Worm (Caenorhabditis elegans) whole organism, L4/young adult: ENCODE measurements around the gene lurp-4.
"Not testable (repeated sequence)": the region's sequence is repeated elsewhere in the genome, so short reads cannot be mapped to it uniquely, and the experiment has no call there.

Source experiments
- W03F9.2 ChIP-seq: fragments of 150-350 bp; optimal IDR thresholded peaks from 2 replicates; lab custom pipeline; 2014; ENCODE audit warnings: missing biosample characterization, missing genetic modification characterization
- dao-5 ChIP-seq: sonication (generic microtip); optimal IDR thresholded peaks from 2 replicates; lab custom pipeline; 2016; ENCODE audit warnings: missing genotype, missing genetic modification characterization, moderate library complexity, missing compliant biosample characterization
- him-1 ChIP-seq: sonication (generic microtip); optimal IDR thresholded peaks from 2 replicates; lab custom pipeline; 2016; ENCODE audit warnings: missing genotype, missing genetic modification reagents, missing genetic modification characterization, missing compliant biosample characterization

lurp-4 gene

DNA sequence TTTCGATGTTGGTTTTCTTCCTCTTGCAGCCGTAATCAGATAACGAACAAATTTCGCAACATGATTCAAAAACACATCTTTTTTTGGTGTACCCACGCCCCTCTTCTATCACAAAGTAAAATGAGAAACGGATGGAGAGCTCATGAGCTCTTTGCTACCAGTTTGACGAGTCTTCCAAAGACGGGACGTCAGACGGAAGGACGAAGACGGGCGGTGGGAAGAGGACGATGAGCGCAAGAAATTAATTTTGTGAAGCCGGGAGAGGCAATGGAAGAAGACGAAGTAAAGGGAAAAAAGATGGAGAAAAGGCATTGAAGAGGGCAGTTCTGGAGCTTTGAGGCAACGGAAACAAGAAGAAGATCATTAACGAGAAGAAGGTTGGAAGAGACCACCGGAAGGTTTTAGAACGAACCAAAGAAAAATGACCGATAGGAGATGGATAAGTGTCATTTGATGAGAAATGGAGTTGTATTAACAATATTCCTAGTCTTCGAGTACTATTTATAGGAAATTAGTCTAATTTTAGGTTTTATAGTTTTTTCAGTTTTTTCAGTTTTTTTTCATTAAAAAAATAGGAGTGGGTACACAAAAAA is 19.2 kb downstream of the lurp-4 start:
- TF ChIP-seq dao-5 (tag; lab: Kevin White, UChicago) (no peak), him-1 (no peak), W03F9.2 (tag; lab: Kevin White, UChicago) (no peak)

DNA sequence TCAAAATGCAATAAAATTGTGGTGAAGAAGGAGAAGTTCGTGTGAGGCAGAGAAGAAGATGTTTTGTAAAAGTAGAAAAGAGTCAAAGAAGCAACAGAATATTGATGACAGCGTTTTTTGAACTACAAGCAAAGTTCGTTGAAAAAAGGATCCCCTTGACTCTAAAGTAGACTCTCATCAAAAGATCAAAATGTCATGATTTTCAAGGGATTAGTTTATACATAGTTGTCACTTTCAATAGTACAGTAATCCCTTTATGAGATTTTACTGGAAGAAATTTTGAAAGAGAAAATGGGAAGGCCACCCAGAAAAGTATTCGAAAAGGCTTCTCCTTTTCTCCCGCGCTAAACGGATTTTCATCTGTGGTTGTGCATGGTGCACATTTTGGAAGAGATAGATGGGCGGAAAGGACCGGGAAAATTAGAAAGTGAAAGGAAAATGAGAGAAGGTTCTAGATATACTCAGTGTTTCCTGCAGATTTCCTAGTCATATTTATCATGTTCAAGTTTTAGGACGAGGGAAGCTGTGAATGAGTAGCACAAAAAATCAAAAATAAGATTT is 20.6 kb downstream of the lurp-4 start:
- no peak for TF ChIP-seq W03F9.2 (tag; lab: Kevin White, UChicago)
- TF ChIP-seq dao-5 (tag; lab: Kevin White, UChicago) = no peak
- TF ChIP-seq him-1 = no peak

DNA sequence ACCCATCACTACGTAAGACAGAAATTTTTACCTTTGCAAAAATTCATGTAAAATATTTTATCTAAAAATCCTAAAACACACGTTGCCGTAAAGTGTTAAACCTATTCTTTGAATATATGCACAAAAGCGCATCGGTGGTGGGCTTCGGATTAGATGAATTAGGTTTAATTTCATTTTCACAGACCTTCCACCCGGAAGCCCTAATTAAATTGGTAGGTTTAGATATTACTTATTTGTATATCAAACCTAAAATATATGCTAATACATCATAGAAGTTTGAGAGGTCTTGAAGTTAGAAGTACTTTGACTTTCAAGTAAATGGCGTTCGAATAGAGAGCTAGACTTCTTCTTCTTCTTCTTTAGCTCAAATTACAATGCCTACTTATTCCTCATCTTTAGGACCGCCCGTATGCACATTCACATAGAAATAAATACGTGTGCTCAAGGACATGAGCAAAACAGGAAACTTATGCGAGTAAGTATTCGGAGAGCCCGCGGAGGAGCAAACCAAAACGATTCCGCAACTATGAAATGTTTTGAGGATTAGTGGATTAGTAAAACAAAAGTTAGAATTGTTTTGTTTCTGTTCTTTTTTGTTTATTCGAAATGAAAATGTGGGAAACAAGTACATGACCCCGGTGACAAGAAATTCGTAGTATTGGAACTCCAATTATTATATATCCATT is 22.2 kb downstream of the lurp-4 start:
- TF ChIP-seq W03F9.2 (tag; lab: Kevin White, UChicago) (no peak), dao-5 (tag; lab: Kevin White, UChicago) (no peak), him-1 (no peak)

DNA sequence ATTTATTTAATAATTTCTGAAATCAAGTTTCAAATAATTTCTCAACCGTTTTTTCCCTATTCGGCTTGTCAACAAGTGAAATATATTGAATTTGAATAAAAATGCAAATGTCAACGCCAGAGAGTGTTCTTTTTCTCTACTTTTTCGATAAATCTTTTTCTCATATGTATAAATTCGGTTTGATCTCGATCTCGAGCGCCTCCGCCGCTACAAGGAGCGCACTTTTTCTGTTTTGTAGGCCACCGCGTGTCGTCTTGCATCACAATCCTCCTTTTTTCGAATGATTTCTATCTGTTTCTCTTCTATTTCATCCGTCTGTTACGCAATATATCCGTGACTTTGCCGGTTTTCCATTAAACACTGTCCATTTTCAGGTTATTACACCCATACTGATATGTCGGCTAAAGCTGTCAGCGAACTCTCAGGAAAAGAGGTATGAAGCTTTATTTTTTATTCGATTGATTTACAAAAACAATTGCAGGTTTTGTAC is 23.7 kb downstream of the lurp-4 start, which contains the start of gene acly-2:
Gene acly-2, plus strand, starts transcription at position 375 of the 490 bp plus-strand sequence.
- no peak for TF ChIP-seq him-1
- TF ChIP-seq W03F9.2 (tag; lab: Kevin White, UChicago) = no peak
- no peak for TF ChIP-seq dao-5 (tag; lab: Kevin White, UChicago)

DNA sequence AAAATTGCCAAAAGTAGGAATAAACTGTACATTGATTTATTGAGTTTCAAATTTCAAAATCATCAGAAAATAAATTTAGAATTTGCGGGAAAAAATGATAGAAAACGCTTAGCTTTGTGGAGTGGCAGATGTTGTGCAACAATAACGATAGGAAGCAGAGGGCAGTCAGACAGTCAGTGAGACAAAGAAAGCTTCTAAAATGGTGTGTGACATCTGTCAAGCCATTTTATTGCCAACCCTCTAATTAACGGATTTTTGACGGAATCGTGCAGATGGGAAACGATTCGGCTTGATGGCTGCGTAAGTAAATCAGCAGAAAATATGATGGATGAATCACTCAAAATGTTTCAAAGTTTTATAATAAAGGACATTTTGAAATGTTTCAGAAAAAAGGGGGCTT is 27.6 kb downstream of the lurp-4 start, which contains the start of gene max-1:
Gene max-1, minus strand, starts transcription at position 124 of the 400 bp plus-strand sequence.
- no peak for TF ChIP-seq W03F9.2 (tag; lab: Kevin White, UChicago)
- TF ChIP-seq him-1 = no peak
- no peak for TF ChIP-seq dao-5 (tag; lab: Kevin White, UChicago)

DNA sequence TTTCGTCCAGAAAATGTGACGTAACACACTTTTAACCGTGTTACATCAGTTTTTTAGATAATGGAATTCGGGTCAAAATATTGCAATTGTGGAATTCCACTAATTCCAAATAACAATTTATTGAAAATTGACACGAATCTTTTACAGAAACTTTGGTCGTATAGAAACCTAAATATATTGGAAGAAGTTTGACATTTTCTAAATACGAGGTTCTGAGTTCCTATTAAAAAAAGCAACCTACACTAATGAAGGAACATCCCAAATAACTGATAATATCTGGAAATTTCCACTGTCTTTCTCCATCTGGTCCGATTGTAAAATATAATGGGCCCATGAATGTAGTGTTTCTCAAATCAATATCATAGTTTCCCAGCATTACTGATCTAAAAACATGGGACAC is 28.8 kb downstream of the lurp-4 start:
- TF ChIP-seq dao-5 (tag; lab: Kevin White, UChicago) (no peak), W03F9.2 (tag; lab: Kevin White, UChicago) (no peak), him-1 (no peak)

DNA sequence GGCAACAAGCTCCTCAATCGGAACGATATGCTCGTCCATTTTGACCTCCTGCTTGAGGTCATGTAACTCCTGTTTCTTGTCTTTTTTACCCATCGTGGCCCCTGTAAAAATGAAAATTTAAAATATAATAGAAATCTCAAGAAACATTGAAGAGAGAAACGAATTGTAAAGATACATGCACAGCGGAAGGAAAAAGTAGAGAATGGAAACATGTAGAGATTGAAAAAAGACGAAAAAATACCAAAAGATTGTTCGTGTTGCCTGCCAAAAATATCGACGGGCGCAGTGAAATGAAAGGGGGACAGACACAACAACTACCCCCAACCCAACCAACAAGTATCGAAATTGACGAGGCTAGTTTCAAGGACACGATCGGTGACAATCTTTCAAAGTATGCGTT is 37.4 kb downstream of the lurp-4 start, which contains the start of gene eat-6:
Gene eat-6, minus strand, starts transcription at position 101 of the 400 bp plus-strand sequence.
- no peak for TF ChIP-seq dao-5 (tag; lab: Kevin White, UChicago)
- no peak for TF ChIP-seq W03F9.2 (tag; lab: Kevin White, UChicago)
- no peak for TF ChIP-seq him-1

DNA sequence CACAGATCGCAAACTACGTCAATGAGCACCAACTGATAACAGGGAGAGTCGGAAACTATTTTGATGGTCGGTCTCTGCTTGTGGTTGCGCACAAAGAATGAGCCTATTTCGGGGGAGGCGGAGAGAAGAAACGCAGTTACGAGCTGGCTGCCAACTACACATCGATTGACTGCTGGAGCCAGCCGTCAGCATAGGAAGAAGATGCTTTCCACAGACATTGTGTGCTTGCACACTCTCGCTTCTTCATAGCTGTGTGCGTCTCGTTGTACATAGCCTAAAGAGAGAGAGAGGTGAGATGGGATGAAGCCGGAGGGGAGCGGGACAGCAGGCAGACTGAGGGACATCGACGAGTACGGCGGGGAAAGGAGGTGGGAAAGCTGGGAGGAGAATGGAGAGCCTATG is 38.0 kb downstream of the lurp-4 start:
- TF ChIP-seq W03F9.2 (tag; lab: Kevin White, UChicago) (peak; percentile 17), dao-5 (tag; lab: Kevin White, UChicago) (no peak), him-1 (peak; percentile 74)

DNA sequence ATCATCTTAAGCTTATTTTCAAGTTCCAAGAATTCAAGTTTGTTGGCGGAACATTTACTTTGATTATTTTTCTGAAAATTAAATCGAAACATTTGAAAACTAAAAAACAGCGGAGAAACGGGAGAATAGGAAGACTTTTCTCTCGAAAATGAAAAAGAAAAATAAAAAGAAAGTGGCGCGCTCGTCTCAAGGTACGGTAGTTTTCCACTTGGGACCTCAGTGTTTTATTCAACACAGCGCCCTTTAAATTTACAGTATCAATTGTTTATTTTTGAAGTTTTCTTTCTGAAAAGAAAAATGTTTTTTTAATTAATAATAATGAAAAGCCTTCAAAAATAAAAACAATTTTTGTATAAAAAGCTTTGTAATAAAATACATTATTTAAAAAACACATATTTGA is 39.0 kb downstream of the lurp-4 start:
- TF ChIP-seq him-1 (no peak), dao-5 (tag; lab: Kevin White, UChicago) (no peak), W03F9.2 (tag; lab: Kevin White, UChicago) (peak; percentile 56)

DNA sequence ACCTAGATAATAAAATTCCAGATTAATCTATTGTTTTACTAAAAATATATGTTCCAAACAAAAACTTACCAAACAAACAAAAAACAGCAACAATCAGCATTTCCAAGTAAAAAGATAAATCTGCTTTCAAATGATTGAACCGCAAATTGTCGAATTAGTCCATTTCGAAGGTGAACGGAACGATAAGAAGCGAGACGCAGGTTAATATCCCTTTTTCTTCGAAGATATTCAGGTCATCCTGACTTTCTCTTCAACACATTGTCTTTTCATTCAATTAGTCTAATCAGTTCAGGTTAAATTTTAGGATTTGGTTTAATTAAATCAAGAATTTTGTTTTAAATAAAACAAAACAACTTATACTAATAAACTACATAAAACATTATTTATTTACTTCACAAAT is 40.9 kb downstream of the lurp-4 start, which contains the start of gene B0365.9:
Gene B0365.9, minus strand, starts transcription at position 186 of the 400 bp plus-strand sequence.
- TF ChIP-seq W03F9.2 (tag; lab: Kevin White, UChicago) (no peak), dao-5 (tag; lab: Kevin White, UChicago) (no peak), him-1 (no peak)

DNA sequence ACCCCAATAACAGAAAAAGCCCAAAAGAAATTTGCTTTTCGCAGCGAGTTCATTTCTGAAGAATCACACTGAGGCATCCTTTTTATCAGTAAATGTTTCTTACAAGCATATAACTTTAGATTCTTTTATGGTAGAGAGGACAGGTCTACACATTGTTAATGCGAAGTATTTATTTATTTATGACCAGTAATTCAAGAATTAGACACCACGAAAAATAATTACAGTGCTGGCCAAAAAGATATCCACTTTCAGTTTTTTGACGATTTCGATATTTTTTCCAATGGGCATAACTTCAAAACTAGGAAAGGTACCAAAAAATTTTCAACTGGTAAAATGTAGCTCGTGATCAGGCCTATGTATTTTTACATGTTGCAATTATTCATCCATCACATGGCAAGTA is 42.3 kb downstream of the lurp-4 start, which contains the start of gene clec-225:
Gene clec-225, minus strand, starts transcription at position 101 of the 400 bp plus-strand sequence.
- not testable (repeated sequence) for TF ChIP-seq W03F9.2 (tag; lab: Kevin White, UChicago); him-1; dao-5 (tag; lab: Kevin White, UChicago)

DNA sequence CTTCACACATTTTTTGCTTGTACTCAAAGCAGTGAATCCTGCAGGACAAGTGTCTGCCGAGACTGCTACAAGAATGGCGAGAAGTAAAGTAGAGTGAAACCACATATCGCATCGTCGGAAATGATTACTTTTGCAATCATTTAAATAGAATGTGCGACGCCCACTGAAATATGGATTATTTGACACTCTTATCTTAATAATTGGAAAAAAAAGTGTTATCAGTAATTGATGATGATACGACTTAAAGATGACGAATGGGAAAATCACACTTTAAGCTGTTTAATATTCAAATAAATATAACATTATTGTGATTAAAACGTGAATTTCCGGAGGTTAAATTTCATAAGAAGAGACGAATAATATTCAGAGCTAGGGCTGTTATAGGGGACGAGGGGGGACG is 45.5 kb downstream of the lurp-4 start, which contains the start of gene clec-41:
Gene clec-41, minus strand, starts transcription at position 147 of the 400 bp plus-strand sequence.
- no peak for TF ChIP-seq dao-5 (tag; lab: Kevin White, UChicago)
- no peak for TF ChIP-seq W03F9.2 (tag; lab: Kevin White, UChicago)
- TF ChIP-seq him-1 = no peak

DNA sequence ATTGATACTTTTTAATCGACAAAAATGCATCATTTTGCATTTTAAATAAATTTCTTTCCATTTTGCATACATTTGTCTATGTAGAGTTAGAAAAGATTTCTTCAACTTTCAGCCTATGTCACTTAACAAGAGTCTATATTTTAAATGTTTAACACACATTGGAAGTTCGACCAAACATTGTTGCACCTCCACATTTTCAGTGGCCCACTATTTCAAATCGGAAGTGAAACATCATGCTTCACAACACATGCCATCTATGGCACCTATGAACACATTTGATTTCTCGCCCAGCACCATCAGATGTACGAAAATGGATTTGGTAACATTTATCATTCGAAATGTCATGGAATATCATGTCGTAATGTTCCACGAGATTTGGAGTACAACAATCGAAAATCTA is 46.2 kb downstream of the lurp-4 start, which contains the start of gene dhc-3:
Gene dhc-3, plus strand, starts transcription at position 301 of the 400 bp plus-strand sequence.
- no peak for TF ChIP-seq him-1
- TF ChIP-seq dao-5 (tag; lab: Kevin White, UChicago) = no peak
- TF ChIP-seq W03F9.2 (tag; lab: Kevin White, UChicago) = no peak
